Worm (Caenorhabditis elegans) whole organism, L4/young adult: ENCODE measurements around the gene col-144.

Source experiments
- W03F9.2 ChIP-seq: fragments of 150-350 bp; optimal IDR thresholded peaks from 2 replicates; lab custom pipeline; 2014; ENCODE audit warnings: missing biosample characterization, missing genetic modification characterization
- dao-5 ChIP-seq: sonication (generic microtip); optimal IDR thresholded peaks from 2 replicates; lab custom pipeline; 2016; ENCODE audit warnings: missing genotype, missing genetic modification characterization, moderate library complexity, missing compliant biosample characterization
- him-1 ChIP-seq: sonication (generic microtip); optimal IDR thresholded peaks from 2 replicates; lab custom pipeline; 2016; ENCODE audit warnings: missing genotype, missing genetic modification reagents, missing genetic modification characterization, missing compliant biosample characterization

Gene col-144

ce11 chrV:9160224-9160886 lies at the start of gene col-144:
Gene col-144, minus strand, starts transcription at chrV:9160642.
- no peak for TF ChIP-seq him-1 (tag; lab: Kevin White, UChicago)
- no peak for TF ChIP-seq dao-5
- no peak for TF ChIP-seq W03F9.2 (tag; lab: Kevin White, UChicago)

- no peak for TF ChIP-seq him-1 (tag; lab: Kevin White, UChicago)
- no peak for TF ChIP-seq dao-5
- TF ChIP-seq W03F9.2 (tag; lab: Kevin White, UChicago), result no peak
Measured at ce11 chrV:9208878-9209277, 48.4 kb upstream of the col-144 start.

- no peak for TF ChIP-seq dao-5
- TF ChIP-seq W03F9.2 (tag; lab: Kevin White, UChicago), result no peak
Measured at ce11 chrV:9207377-9207776, 46.9 kb upstream of the col-144 start, which contains the start of gene inx-10. Gene inx-10, minus strand, starts transcription at chrV:9207477.

- no peak for TF ChIP-seq W03F9.2 (tag; lab: Kevin White, UChicago)
- TF ChIP-seq dao-5, result no peak
- no peak for TF ChIP-seq him-1 (tag; lab: Kevin White, UChicago)
Measured at ce11 chrV:9202710-9203109, 42.3 kb upstream of the col-144 start, which contains the start of gene asp-2. Gene asp-2, plus strand, starts transcription at chrV:9203077.

- TF ChIP-seq W03F9.2 (tag; lab: Kevin White, UChicago) (no peak), him-1 (tag; lab: Kevin White, UChicago) (no peak), dao-5 (no peak)
Measured at ce11 chrV:9198887-9199286, 38.4 kb upstream of the col-144 start, which contains the start of gene str-177. Gene str-177, minus strand, starts transcription at chrV:9198987.

ce11 chrV:9197121-9197520 lies 36.7 kb upstream of the col-144 start, which contains the start of gene C24B5.4:
Gene C24B5.4, minus strand, starts transcription at chrV:9197326.
- no peak for TF ChIP-seq him-1 (tag; lab: Kevin White, UChicago)
- no peak for TF ChIP-seq W03F9.2 (tag; lab: Kevin White, UChicago)
- no peak for TF ChIP-seq dao-5

- TF ChIP-seq dao-5 (no peak), W03F9.2 (tag; lab: Kevin White, UChicago) (no peak), him-1 (tag; lab: Kevin White, UChicago) (no peak)
Measured at ce11 chrV:9194055-9194454, 33.6 kb upstream of the col-144 start.

ce11 chrV:9191406-9191805 lies 31.0 kb upstream of the col-144 start, which contains the start of gene sphr-1:
Gene sphr-1, plus strand, starts transcription at chrV:9191610.
- TF ChIP-seq him-1 (tag; lab: Kevin White, UChicago), result no peak
- no peak for TF ChIP-seq W03F9.2 (tag; lab: Kevin White, UChicago)
- no peak for TF ChIP-seq dao-5

- TF ChIP-seq W03F9.2 (tag; lab: Kevin White, UChicago) (no peak), dao-5 (no peak), him-1 (tag; lab: Kevin White, UChicago) (no peak)
Measured at ce11 chrV:9186028-9186427, 25.6 kb upstream of the col-144 start.

- TF ChIP-seq him-1 (tag; lab: Kevin White, UChicago) (no peak), dao-5 (no peak), W03F9.2 (tag; lab: Kevin White, UChicago) (no peak)
Measured at ce11 chrV:9183718-9184441, 23.4 kb upstream of the col-144 start.

ce11 chrV:9181669-9182250 lies 21.3 kb upstream of the col-144 start, which contains the start of gene ptr-1:
Gene ptr-1, minus strand, starts transcription at chrV:9181719.
- TF ChIP-seq him-1 (tag; lab: Kevin White, UChicago), result no peak
- TF ChIP-seq W03F9.2 (tag; lab: Kevin White, UChicago), result no peak
- TF ChIP-seq dao-5, result no peak

ce11 chrV:9175218-9175837 lies 14.9 kb upstream of the col-144 start, which contains the start of gene spas-1:
Gene spas-1, plus strand, starts transcription at chrV:9175789.
- TF ChIP-seq him-1 (tag; lab: Kevin White, UChicago) (no peak), W03F9.2 (tag; lab: Kevin White, UChicago) (peak; percentile 92)

ce11 chrV:9173789-9174188 lies 13.3 kb upstream of the col-144 start, which contains the start of gene pqn-16:
Gene pqn-16, plus strand, starts transcription at chrV:9174089.
- TF ChIP-seq W03F9.2 (tag; lab: Kevin White, UChicago) (no peak), him-1 (tag; lab: Kevin White, UChicago) (no peak), dao-5 (no peak)
